Fruit fly (Drosophila melanogaster): Measurements from ENCODE around the gene trem.

- TF ChIP-seq insv (optimal IDR thresholded peaks at IDR 0.05) (no peak), psq (optimal IDR thresholded peaks at IDR 0.05) (no peak)
Measured at dm6 chr3R:19985376-19985775, 45.7 kb downstream of the trem start.

Data from Kc167 (cell line).